Worm (Caenorhabditis elegans): ENCODE measurements around the gene pes-1.

pes-1 gene

DNA sequence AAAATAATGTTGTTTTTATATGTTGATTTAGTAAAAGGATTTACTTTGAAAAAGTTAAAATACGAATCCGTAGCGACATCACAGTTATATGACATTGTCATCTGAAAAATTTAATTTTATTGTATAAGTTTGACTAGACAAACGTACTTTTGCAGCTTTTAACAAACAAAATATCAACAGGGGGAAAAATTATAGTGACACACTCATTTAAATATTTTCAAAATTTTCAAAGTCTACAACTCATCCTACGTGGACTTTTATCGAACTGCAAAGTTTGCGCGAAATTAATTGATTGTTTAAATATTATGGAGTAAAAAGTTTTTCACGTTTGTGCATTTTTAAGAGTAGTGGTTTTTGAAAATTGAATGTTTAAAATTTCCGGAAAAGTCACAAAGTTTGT, 23.1 kb downstream of the pes-1 start, which contains the start of gene C09B9.85:
Gene C09B9.85, minus strand, starts transcription at position 101 of the 400 bp plus-strand sequence.
- TF ChIP-seq nhr-28 (tag; optimal IDR thresholded peaks at IDR 0.05) (no peak), lin-13 (GFP tag; optimal IDR thresholded peaks at IDR 0.05) (no peak), nhr-11 (tag; optimal IDR thresholded peaks at IDR 0.05) (no peak), unc-130 (tag; optimal IDR thresholded peaks at IDR 0.05) (no peak), ces-1 (GFP tag; optimal IDR thresholded peaks at IDR 0.05) (no peak), grh-1 (GFP tag; IDR thresholded peaks at IDR 0.05) (no peak), F16B12.6 (tag; optimal IDR thresholded peaks at IDR 0.05) (no peak), fkh-4 (tag; optimal IDR thresholded peaks at IDR 0.05; ENCODE audit: borderline replicate concordance) (no peak), hlh-17 (GFP tag; optimal IDR thresholded peaks at IDR 0.05; ENCODE audit: borderline replicate concordance) (no peak), sox-4 (tag; optimal IDR thresholded peaks at IDR 0.05) (no peak), C16A3.4 (tag; optimal IDR thresholded peaks at IDR 0.05) (no peak), mab-9 (GFP tag; IDR thresholded peaks at IDR 0.05) (no peak), ceh-63 (GFP tag; optimal IDR thresholded peaks at IDR 0.05) (no peak), nhr-47 (tag; optimal IDR thresholded peaks at IDR 0.05) (no peak), sptf-1 (tag; optimal IDR thresholded peaks at IDR 0.05) (no peak), ceh-88 (GFP tag; IDR thresholded peaks at IDR 0.05) (no peak), irx-1 (tag; optimal IDR thresholded peaks at IDR 0.05) (no peak)

DNA sequence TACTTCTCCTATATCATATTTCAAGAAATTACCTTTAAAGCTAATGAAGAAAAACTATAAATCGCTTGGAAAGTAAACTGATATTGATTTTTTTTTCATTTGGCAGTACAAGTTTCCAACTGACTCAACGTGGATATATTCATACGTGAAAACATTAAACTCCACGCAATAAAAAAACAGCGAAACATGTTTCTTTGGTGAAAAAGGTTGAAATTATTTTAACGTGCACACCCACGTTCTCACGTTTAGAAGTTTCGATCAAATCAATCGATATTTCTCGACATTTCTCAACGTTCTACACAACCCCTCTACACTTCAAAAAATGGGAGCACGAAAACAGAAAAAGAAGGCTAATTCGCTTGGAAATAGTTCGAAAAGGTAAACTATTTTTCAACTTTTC, 26.4 kb downstream of the pes-1 start, which contains the start of the genes best-6 and C09B9.2:
Gene best-6, minus strand, starts transcription at position 101 of the 400 bp plus-strand sequence.
Gene C09B9.2, plus strand, starts transcription at position 314 of the 400 bp plus-strand sequence.
- no peak for TF ChIP-seq lin-13 (GFP tag; optimal IDR thresholded peaks at IDR 0.05)
- no peak for TF ChIP-seq sptf-1 (tag; optimal IDR thresholded peaks at IDR 0.05)
- no peak for TF ChIP-seq nhr-237 (tag; optimal IDR thresholded peaks at IDR 0.05)
- no peak for TF ChIP-seq mdl-1 (tag; optimal IDR thresholded peaks at IDR 0.05)
- TF ChIP-seq sox-4 (tag; optimal IDR thresholded peaks at IDR 0.05) = no peak
- TF ChIP-seq lin-14 (GFP tag; optimal IDR thresholded peaks at IDR 0.05) = no peak
- no peak for TF ChIP-seq lin-35 (GFP tag; optimal IDR thresholded peaks at IDR 0.05)
- TF ChIP-seq mep-1 (tag; optimal IDR thresholded peaks at IDR 0.05) = no peak
- TF ChIP-seq nhr-19 (GFP tag; conservative IDR thresholded peaks at IDR 0.05) = no peak

DNA sequence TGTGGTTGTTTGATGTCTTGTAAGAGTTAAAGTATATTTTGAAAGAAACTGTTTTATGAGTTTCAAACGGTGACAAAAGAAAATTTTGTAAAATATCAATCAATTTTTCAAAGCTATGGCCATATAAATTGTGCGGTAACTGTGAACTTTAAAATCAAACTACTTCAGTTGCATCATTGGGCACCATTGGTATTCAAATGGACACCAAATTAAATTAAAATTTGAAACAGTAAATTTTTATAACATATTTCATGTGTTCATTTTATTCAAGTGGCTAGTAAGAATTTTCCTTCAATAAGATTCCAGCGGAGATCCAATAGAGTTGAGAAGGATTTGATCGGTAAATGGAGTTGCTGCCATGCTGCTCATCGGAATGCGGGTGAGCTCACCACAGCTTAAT, 28.8 kb downstream of the pes-1 start:
- TF ChIP-seq lin-13 (GFP tag; optimal IDR thresholded peaks at IDR 0.05) (no peak), aly-2 (tag; optimal IDR thresholded peaks at IDR 0.05) (no peak), alr-1 (tag; optimal IDR thresholded peaks at IDR 0.05; ENCODE audit: borderline replicate concordance) (no peak), C04F5.9 (tag; optimal IDR thresholded peaks at IDR 0.05) (no peak), ceh-88 (GFP tag; IDR thresholded peaks at IDR 0.05) (no peak), xbp-1 (tag; optimal IDR thresholded peaks at IDR 0.05) (no peak), lir-3 (tag; optimal IDR thresholded peaks at IDR 0.05; ENCODE audit: poor library complexity) (no peak), swsn-7 (tag; optimal IDR thresholded peaks at IDR 0.05) (no peak), ama-1 (optimal IDR thresholded peaks at IDR 0.05) (no peak), fkh-4 (tag; optimal IDR thresholded peaks at IDR 0.05; ENCODE audit: borderline replicate concordance) (no peak), hlh-17 (GFP tag; optimal IDR thresholded peaks at IDR 0.05; ENCODE audit: borderline replicate concordance) (no peak), sox-4 (tag; optimal IDR thresholded peaks at IDR 0.05) (no peak), mef-2 (tag; optimal IDR thresholded peaks at IDR 0.05) (no peak), nhr-77 (tag; optimal IDR thresholded peaks at IDR 0.05) (no peak), efl-3 (GFP tag; optimal IDR thresholded peaks at IDR 0.05) (no peak)

DNA sequence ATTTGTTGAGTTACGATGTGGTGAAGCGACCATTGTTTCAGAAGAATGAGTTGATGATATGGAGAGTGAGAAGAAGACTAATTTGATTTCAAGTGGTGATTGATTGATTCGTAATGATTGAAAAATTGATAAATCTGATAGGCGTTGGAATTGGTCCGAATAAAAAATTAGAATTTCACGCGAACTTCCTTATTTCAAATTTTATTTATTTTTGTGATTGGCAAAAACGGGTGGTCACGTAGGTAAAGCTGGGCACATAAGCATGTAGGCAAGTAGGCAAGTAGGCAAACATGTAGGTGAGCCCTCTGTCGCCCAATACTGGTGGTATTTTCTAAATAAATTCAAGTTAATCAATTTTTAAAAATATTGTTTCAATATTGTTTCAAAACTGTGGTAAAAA, 30.7 kb downstream of the pes-1 start, which contains the start of gene C09B9.4:
Gene C09B9.4, minus strand, starts transcription at position 101 of the 400 bp plus-strand sequence.
- TF ChIP-seq jun-1 (tag; optimal IDR thresholded peaks at IDR 0.05) = no peak
- TF ChIP-seq sox-4 (tag; optimal IDR thresholded peaks at IDR 0.05) = no peak
- no peak for TF ChIP-seq fkh-8 (tag; optimal IDR thresholded peaks at IDR 0.05)
- TF ChIP-seq elt-2 (tag; optimal IDR thresholded peaks at IDR 0.05) = no peak
- TF ChIP-seq nhr-11 (tag; optimal IDR thresholded peaks at IDR 0.05) = no peak
- TF ChIP-seq F16B12.6 (tag; optimal IDR thresholded peaks at IDR 0.05) = no peak
- TF ChIP-seq lin-39 (tag; optimal IDR thresholded peaks at IDR 0.05) = no peak
- no peak for TF ChIP-seq unc-98 (GFP tag; IDR thresholded peaks at IDR 0.05)
- TF ChIP-seq tbx-2 (tag; optimal IDR thresholded peaks at IDR 0.05) = no peak
- no peak for TF ChIP-seq zag-1 (tag; optimal IDR thresholded peaks at IDR 0.05)
- no peak for TF ChIP-seq lin-14 (GFP tag; optimal IDR thresholded peaks at IDR 0.05)
- TF ChIP-seq lir-3 (tag; optimal IDR thresholded peaks at IDR 0.05; ENCODE audit: poor library complexity) = no peak
- TF ChIP-seq ceh-88 (GFP tag; IDR thresholded peaks at IDR 0.05) = no peak
- no peak for TF ChIP-seq ceh-82 (tag; optimal IDR thresholded peaks at IDR 0.05)
